Fruit fly (Drosophila melanogaster) whole organism, embryonic: ENCODE results near the gene Rnf146.

Experiments
- Ada2b ChIP-seq: fragments of 200-800 bp; sonication (Bioruptor generic); IDR thresholded peaks from 2 replicates; pipeline ENCODE4 v1.3.6; 2022; ENCODE audit warnings: missing biosample characterization, missing genetic modification characterization
- Atf-2 ChIP-seq: fragments of 200-800 bp; sonication (Bioruptor generic); optimal IDR thresholded peaks from 2 replicates; lab custom pipeline; 2016; ENCODE audit warnings: missing biosample characterization, missing genetic modification characterization
- CG10274 ChIP-seq: fragments of 200-800 bp; sonication (Bioruptor generic); optimal IDR thresholded peaks from 3 replicates; lab custom pipeline; 2017; ENCODE audit warnings: missing biosample characterization, mild to moderate bottlenecking, missing genetic modification characterization
- CG10543 ChIP-seq: fragments of 200-800 bp; sonication (Bioruptor generic); optimal IDR thresholded peaks from 3 replicates; lab custom pipeline; 2017; ENCODE audit warnings: missing biosample characterization, mild to moderate bottlenecking, missing genetic modification characterization, moderate library complexity
- CG10979 ChIP-seq: fragments of 200-800 bp; sonication (Bioruptor generic); optimal IDR thresholded peaks from 2 replicates; lab custom pipeline; 2018; ENCODE audit warnings: missing biosample characterization, mild to moderate bottlenecking, missing genetic modification characterization, moderate library complexity
- CG12071 ChIP-seq: fragments of 200-800 bp; sonication (Bioruptor generic); optimal IDR thresholded peaks from 3 replicates; lab custom pipeline; 2018; ENCODE audit warnings: missing biosample characterization, mild to moderate bottlenecking, missing genetic modification characterization
- CG12942 ChIP-seq: fragments of 200-800 bp; sonication (Bioruptor generic); optimal IDR thresholded peaks from 3 replicates; lab custom pipeline; 2016; ENCODE audit warnings: missing biosample characterization, missing genetic modification characterization
- CG13123 ChIP-seq: fragments of 200-800 bp; sonication (Bioruptor generic); optimal IDR thresholded peaks from 2 replicates; lab custom pipeline; 2016; ENCODE audit warnings: missing biosample characterization, missing genetic modification characterization
- CG15269 ChIP-seq: fragments of 200-800 bp; sonication (Bioruptor generic); optimal IDR thresholded peaks from 2 replicates; lab custom pipeline; 2018; ENCODE audit warnings: missing biosample characterization, mild to moderate bottlenecking, missing genetic modification characterization, moderate library complexity
- CG17359 ChIP-seq: fragments of 200-800 bp; sonication (Bioruptor generic); optimal IDR thresholded peaks from 3 replicates; lab custom pipeline; 2018; ENCODE audit warnings: missing biosample characterization, mild to moderate bottlenecking, missing genetic modification characterization, moderate library complexity
- CG17361 ChIP-seq: fragments of 200-800 bp; sonication (Bioruptor generic); IDR thresholded peaks from 3 replicates; pipeline ENCODE4 v1.3.6; 2022; ENCODE audit warnings: missing biosample characterization, missing genetic modification characterization
- CG1792 ChIP-seq: fragments of 200-800 bp; sonication (Bioruptor generic); optimal IDR thresholded peaks from 2 replicates; lab custom pipeline; 2016; ENCODE audit warnings: missing biosample characterization, missing genetic modification characterization
- CG18619 ChIP-seq: fragments of 200-800 bp; sonication (Bioruptor generic); optimal IDR thresholded peaks from 3 replicates; lab custom pipeline; 2017; ENCODE audit warnings: missing biosample characterization, mild to moderate bottlenecking, missing genetic modification characterization
- CG2889 ChIP-seq: fragments of 200-800 bp; sonication (Bioruptor generic); IDR thresholded peaks from 3 replicates; pipeline ENCODE4 v1.3.6; 2022; ENCODE audit warnings: missing biosample characterization, missing genetic modification characterization
- CG31224 ChIP-seq: fragments of 200-800 bp; sonication (Bioruptor generic); IDR thresholded peaks from 2 replicates; pipeline ENCODE4 v1.3.6; 2022; ENCODE audit warnings: missing biosample characterization, missing genetic modification characterization
- CG3163 ChIP-seq: fragments of 200-800 bp; sonication (Bioruptor generic); optimal IDR thresholded peaks from 3 replicates; lab custom pipeline; 2016; ENCODE audit warnings: missing biosample characterization, missing genetic modification characterization
- CG34224 ChIP-seq: fragments of 200-800 bp; sonication (Bioruptor generic); IDR thresholded peaks from 3 replicates; pipeline ENCODE4 v1.3.6; 2022; ENCODE audit warnings: missing biosample characterization, missing genetic modification characterization; ENCODE audit not compliant: partially characterized antibody
- CG6791 ChIP-seq: fragments of 200-800 bp; sonication (Bioruptor generic); IDR thresholded peaks from 3 replicates; pipeline ENCODE4 v1.3.6; 2022; ENCODE audit warnings: missing biosample characterization, missing genetic modification characterization; ENCODE audit not compliant: partially characterized antibody
- CG7839 ChIP-seq: fragments of 200-800 bp; sonication (Bioruptor generic); optimal IDR thresholded peaks from 3 replicates; lab custom pipeline; 2018; ENCODE audit warnings: missing biosample characterization, mild to moderate bottlenecking, missing genetic modification characterization, moderate library complexity
- CG8281 ChIP-seq: fragments of 200-800 bp; sonication (Bioruptor generic); optimal IDR thresholded peaks from 2 replicates; lab custom pipeline; 2018; ENCODE audit warnings: missing biosample characterization, mild to moderate bottlenecking, missing genetic modification characterization, moderate library complexity
- CG9797 ChIP-seq: fragments of 200-800 bp; sonication (Bioruptor generic); optimal IDR thresholded peaks from 3 replicates; lab custom pipeline; 2018; ENCODE audit warnings: missing biosample characterization, mild to moderate bottlenecking, missing genetic modification characterization
- CHES-1-like ChIP-seq: fragments of 200-800 bp; sonication (Bioruptor generic); optimal IDR thresholded peaks from 2 replicates; lab custom pipeline; 2016; ENCODE audit warnings: missing biosample characterization, missing genetic modification characterization
- Camta ChIP-seq: fragments of 200-800 bp; sonication (Bioruptor generic); optimal IDR thresholded peaks from 2 replicates; lab custom pipeline; 2016; ENCODE audit warnings: missing biosample characterization, missing genetic modification characterization
- Deaf1 ChIP-seq: fragments of 200-800 bp; optimal IDR thresholded peaks from 3 replicates; lab custom pipeline; 2019; ENCODE audit warnings: missing biosample characterization, mild to moderate bottlenecking, missing genetic modification characterization, moderate library complexity
- Dip3 ChIP-seq: fragments of 200-800 bp; sonication (Bioruptor generic); optimal IDR thresholded peaks from 3 replicates; lab custom pipeline; 2016; ENCODE audit warnings: missing biosample characterization, missing genetic modification characterization
- Dll ChIP-seq: fragments of 200-800 bp; sonication (Bioruptor generic); IDR thresholded peaks from 4 replicates; pipeline ENCODE4 v1.3.6; 2022; ENCODE audit warnings: missing biosample characterization, missing genetic modification characterization; ENCODE audit not compliant: partially characterized antibody
- Doc2 ChIP-seq: fragments of 200-800 bp; sonication (Bioruptor generic); IDR thresholded peaks from 2 replicates; pipeline ENCODE4 v1.3.6; 2022; ENCODE audit warnings: missing biosample characterization, missing genetic modification characterization
- Fer1 ChIP-seq: fragments of 200-800 bp; sonication (Bioruptor generic); optimal IDR thresholded peaks from 2 replicates; lab custom pipeline; 2017; ENCODE audit warnings: missing biosample characterization, mild to moderate bottlenecking, missing genetic modification characterization
- Gug ChIP-seq: fragments of 200-800 bp; sonication (Bioruptor generic); IDR thresholded peaks from 4 replicates; pipeline ENCODE4 v1.3.6; 2022; ENCODE audit warnings: missing biosample characterization, missing genetic modification characterization
- HmgD ChIP-seq: fragments of 200-800 bp; sonication (Bioruptor generic); optimal IDR thresholded peaks from 3 replicates; lab custom pipeline; 2016; ENCODE audit warnings: missing biosample characterization, missing genetic modification characterization
- Hr3 ChIP-seq: fragments of 200-800 bp; sonication (Bioruptor generic); optimal IDR thresholded peaks from 3 replicates; lab custom pipeline; 2016; ENCODE audit warnings: missing biosample characterization, missing genetic modification characterization
- Hsf ChIP-seq: fragments of 200-800 bp; sonication (Bioruptor generic); optimal IDR thresholded peaks from 3 replicates; lab custom pipeline; 2016; ENCODE audit warnings: missing biosample characterization, missing genetic modification characterization
- Oaz ChIP-seq: fragments of 200-800 bp; sonication (Bioruptor generic); IDR thresholded peaks from 2 replicates; pipeline ENCODE4 v1.3.6; 2022; ENCODE audit warnings: missing biosample characterization, missing genetic modification characterization
- Opbp ChIP-seq: fragments of 200-800 bp; sonication (Bioruptor generic); IDR thresholded peaks from 3 replicates; pipeline ENCODE4 v1.3.6; 2022; ENCODE audit warnings: missing biosample characterization, missing genetic modification characterization; ENCODE audit not compliant: partially characterized antibody
- Trl ChIP-seq, 3 experiments: fragments of >200 bp in 2 of 3; fragments of 200-800 bp in 1 of 3; sonication (Bioruptor generic) in 1 of 3; optimal IDR thresholded peaks; 2 replicates in 1 of 3; 3 replicates in 2 of 3; lab custom pipeline; 2016 to 2017; ENCODE audit warnings: missing biosample characterization in 1 of 3, missing genetic modification characterization in 1 of 3
- YL-1 ChIP-seq: fragments of 200-800 bp; sonication (Bioruptor generic); optimal IDR thresholded peaks from 3 replicates; lab custom pipeline; 2017; ENCODE audit warnings: missing biosample characterization, mild to moderate bottlenecking, missing genetic modification characterization
- az2 ChIP-seq: fragments of 200-800 bp; sonication (Bioruptor generic); optimal IDR thresholded peaks from 3 replicates; lab custom pipeline; 2016; ENCODE audit warnings: missing biosample characterization, missing genetic modification characterization
- chm ChIP-seq: fragments of 200-800 bp; sonication (Bioruptor generic); IDR thresholded peaks from 2 replicates; pipeline ENCODE4 v1.3.6; 2022; ENCODE audit warnings: missing biosample characterization, missing genetic modification characterization
- eve ChIP-seq, 2 experiments: fragments of >200 bp; optimal IDR thresholded peaks; 2 replicates each; lab custom pipeline; 2017; ENCODE audit warnings: missing biosample characterization in 2 of 2, missing genetic modification characterization in 2 of 2
- eyg ChIP-seq: fragments of 200-800 bp; sonication (Bioruptor generic); optimal IDR thresholded peaks from 3 replicates; lab custom pipeline; 2016; ENCODE audit warnings: missing biosample characterization, missing genetic modification characterization
- fd96Cb ChIP-seq: fragments of 200-800 bp; sonication (Bioruptor generic); optimal IDR thresholded peaks from 2 replicates; lab custom pipeline; 2018; ENCODE audit warnings: missing biosample characterization, mild to moderate bottlenecking, missing genetic modification characterization, moderate library complexity
- gro ChIP-seq: fragments of 200-800 bp; sonication (Bioruptor generic); optimal IDR thresholded peaks from 2 replicates; lab custom pipeline; 2016; ENCODE audit warnings: missing biosample characterization, missing genetic modification characterization
- hth ChIP-seq: fragments of >200 bp; optimal IDR thresholded peaks from 2 replicates; lab custom pipeline; 2017; ENCODE audit warnings: inconsistent platforms
- insv ChIP-seq, 2 experiments: fragments of 200-800 bp; sonication (Bioruptor generic); optimal IDR thresholded peaks; 3 replicates each; lab custom pipeline; 2016 to 2018; ENCODE audit warnings: missing biosample characterization in 2 of 2, missing genetic modification characterization in 2 of 2
- maf-S ChIP-seq: fragments of 200-800 bp; sonication (Bioruptor generic); optimal IDR thresholded peaks from 2 replicates; lab custom pipeline; 2016; ENCODE audit warnings: missing biosample characterization, missing genetic modification characterization
- nerfin-2 ChIP-seq: fragments of 200-800 bp; sonication (Bioruptor generic); IDR thresholded peaks from 2 replicates; pipeline ENCODE4 v1.3.6; 2022; ENCODE audit warnings: missing biosample characterization, missing genetic modification characterization; ENCODE audit not compliant: partially characterized antibody
- oc ChIP-seq: fragments of 200-800 bp; sonication (Bioruptor generic); optimal IDR thresholded peaks from 2 replicates; lab custom pipeline; 2018; ENCODE audit warnings: missing biosample characterization, mild to moderate bottlenecking, missing genetic modification characterization, moderate library complexity
- schlank ChIP-seq: fragments of 200-800 bp; sonication (Bioruptor generic); optimal IDR thresholded peaks from 2 replicates; lab custom pipeline; 2018; ENCODE audit warnings: missing biosample characterization, mild to moderate bottlenecking, missing genetic modification characterization
- stc ChIP-seq: fragments of 200-800 bp; sonication (Bioruptor generic); IDR thresholded peaks from 2 replicates; pipeline ENCODE4 v1.3.6; 2022; ENCODE audit warnings: missing biosample characterization, missing genetic modification characterization
- toy ChIP-seq: fragments of 200-800 bp; sonication (Bioruptor generic); IDR thresholded peaks from 2 replicates; pipeline ENCODE4 v1.3.6; 2022; ENCODE audit warnings: missing biosample characterization, missing genetic modification characterization
- unc-4 ChIP-seq: fragments of 200-800 bp; sonication (Bioruptor generic); IDR thresholded peaks from 2 replicates; pipeline ENCODE4 v1.3.6; 2022; ENCODE audit warnings: missing biosample characterization, missing genetic modification characterization; ENCODE audit not compliant: partially characterized antibody

The Rnf146 gene

DNA sequence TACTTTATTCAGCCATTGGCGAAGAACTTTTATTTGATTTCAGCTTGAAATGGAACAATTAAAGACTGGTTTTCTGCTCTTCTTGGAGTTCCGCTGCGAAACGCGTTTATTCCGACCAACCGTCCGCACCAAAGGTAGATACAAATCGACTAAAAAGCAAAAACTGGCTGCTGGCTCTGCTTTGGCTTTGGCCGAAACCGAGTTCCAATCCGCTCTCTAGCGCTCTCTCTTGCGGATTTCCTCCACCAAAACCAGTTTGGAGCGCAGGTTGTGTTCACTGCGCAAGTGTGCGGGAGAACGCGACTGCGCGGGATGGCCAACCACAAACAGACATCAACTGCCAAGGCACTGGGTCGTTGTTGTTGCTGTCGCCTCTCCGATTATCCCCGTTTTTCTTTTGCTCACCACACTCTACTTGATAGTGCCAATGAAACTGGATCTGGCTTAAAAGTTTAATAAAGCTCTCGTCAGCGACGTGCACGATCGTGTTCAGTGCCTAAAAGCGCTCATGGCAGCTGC lies 7.1 kb downstream of the Rnf146 start, which contains the start of gene wnd (continued):
- TF ChIP-seq nerfin-2 (GFP tag; lab: Robert Waterston, UW) (no peak), eve (GFP tag; optimal IDR thresholded peaks at IDR 0.05; lab: Kevin White, UChicago) (no peak), Trl (optimal IDR thresholded peaks at IDR 0.05; lab: Kevin White, UChicago) (peak; percentile 86 to 88), Trl (GFP tag; optimal IDR thresholded peaks at IDR 0.05; lab: Kevin White, UChicago) (peak; percentile 13), CG10543 (GFP tag; lab: Kevin White, UChicago) (peak; percentile 0), insv (GFP tag; optimal IDR thresholded peaks at IDR 0.05; lab: Kevin White, UChicago) (peak in 1 of 2 experiments; percentile 28), CG10979 (tag; lab: Kevin White, UChicago) (no peak), CG17359 (tag; lab: Kevin White, UChicago) (no peak), Atf-2 (no peak), gro (GFP tag; lab: Kevin White, UChicago) (no peak), schlank (tag; lab: Kevin White, UChicago) (no peak), CG15269 (tag; lab: Kevin White, UChicago) (no peak), eyg (GFP tag; lab: Kevin White, UChicago) (no peak), CG13123 (GFP tag; lab: Kevin White, UChicago) (no peak), CG1792 (GFP tag; lab: Kevin White, UChicago) (no peak), Hr3 (no peak), maf-S (GFP tag; lab: Kevin White, UChicago) (no peak), Ada2b (no peak), CG31224 (no peak), toy (GFP tag; lab: Robert Waterston, UW) (no peak), chm (GFP tag; lab: Robert Waterston, UW) (no peak; the same call in 1 of the 2 replicates), Hsf (GFP tag; lab: Kevin White, UChicago) (no peak), CG6791 (GFP tag; lab: Robert Waterston, UW) (no peak), CG8281 (tag; lab: Kevin White, UChicago) (no peak), CHES-1-like (GFP tag; lab: Kevin White, UChicago) (no peak), CG3163 (GFP tag; lab: Kevin White, UChicago) (no peak), Camta (GFP tag; lab: Kevin White, UChicago) (no peak), CG9797 (GFP tag; lab: Kevin White, UChicago) (no peak), CG34224 (GFP tag; lab: Robert Waterston, UW) (peak; percentile 65; the same call in 1 of the 3 replicates), CG18619 (GFP tag; lab: Kevin White, UChicago) (no peak), CG7839 (tag; lab: Kevin White, UChicago) (no peak), Dll (GFP tag; lab: Robert Waterston, UW) (0 out of 4 replicates have a peak, but pooled peaks have one; percentile 36), oc (peak; percentile 76), Gug (GFP tag; lab: Robert Waterston, UW) (no peak), hth (lab: Kevin White, UChicago) (no peak), Deaf1 (tag; lab: Kevin White, UChicago) (peak; percentile 21), fd96Cb (tag; lab: Kevin White, UChicago) (no peak), az2 (no peak), Opbp (GFP tag; lab: Robert Waterston, UW) (no peak; the same call in 2 of the 3 replicates), CG2889 (GFP tag; lab: Robert Waterston, UW) (no peak), HmgD (GFP tag; lab: Kevin White, UChicago) (no peak), YL-1 (GFP tag; lab: Kevin White, UChicago) (no peak), Doc2 (GFP tag; lab: Robert Waterston, UW) (no peak), Oaz (GFP tag; lab: Robert Waterston, UW) (no peak), stc (GFP tag; lab: Robert Waterston, UW) (peak; percentile 32; the same call in 1 of the 2 replicates), unc-4 (GFP tag; lab: Robert Waterston, UW) (peak; percentile 41), CG12942 (GFP tag; lab: Kevin White, UChicago) (no peak), Dip3 (GFP tag; lab: Kevin White, UChicago) (no peak), Fer1 (GFP tag; lab: Kevin White, UChicago) (no peak), CG17361 (GFP tag; lab: Robert Waterston, UW) (no peak), CG12071 (no peak), CG10274 (no peak)
